Fruit fly (Drosophila melanogaster): ENCODE data around the gene nullo.

Gene nullo

dm6 chrX:7013320-7014214, 35.7 kb upstream of the nullo start, which contains the start of the genes CG3032 and CG4593 (continued):
- TF ChIP-seq CG11762 (GFP tag; optimal IDR thresholded peaks at IDR 0.05; ENCODE audit: insufficient read depth): peak; percentile 81
- TF ChIP-seq CG8319 (GFP tag; optimal IDR thresholded peaks at IDR 0.05): peak; percentile 72
- peak; percentile 64 for TF ChIP-seq spab (GFP tag; optimal IDR thresholded peaks at IDR 0.05)
- peak; percentile 73 for TF ChIP-seq Hr38 (GFP tag; optimal IDR thresholded peaks at IDR 0.05)
- TF ChIP-seq achi (GFP tag; optimal IDR thresholded peaks at IDR 0.05): peak; percentile 86
- peak; percentile 89 for TF ChIP-seq Sox15 (GFP tag; optimal IDR thresholded peaks at IDR 0.05)
- TF ChIP-seq CG6276 (GFP tag; optimal IDR thresholded peaks at IDR 0.05): peak; percentile 90
- TF ChIP-seq topi (GFP tag; optimal IDR thresholded peaks at IDR 0.05): peak; percentile 89
- TF ChIP-seq svp (GFP tag): peak; percentile 92
- TF ChIP-seq CG31627 (GFP tag; optimal IDR thresholded peaks at IDR 0.05): peak; percentile 90
- TF ChIP-seq Eip93F (GFP tag; optimal IDR thresholded peaks at IDR 0.05): no peak
- TF ChIP-seq vri (GFP tag; optimal IDR thresholded peaks at IDR 0.05): peak; percentile 53
- TF ChIP-seq eg (GFP tag; IDR thresholded peaks at IDR 0.05): peak; percentile 98
- TF ChIP-seq cyc (GFP tag; optimal IDR thresholded peaks at IDR 0.05): peak; percentile 89
- TF ChIP-seq CG8632 (GFP tag; optimal IDR thresholded peaks at IDR 0.05): peak; percentile 76
- peak; percentile 57 for TF ChIP-seq CG6808 (GFP tag; optimal IDR thresholded peaks at IDR 0.05)
- TF ChIP-seq salr (GFP tag; optimal IDR thresholded peaks at IDR 0.05): peak; percentile 76 to 79
- TF ChIP-seq net (GFP tag; optimal IDR thresholded peaks at IDR 0.05): peak; percentile 89
- peak; percentile 95 for TF ChIP-seq pdm3 (GFP tag; optimal IDR thresholded peaks at IDR 0.05)
- peak; percentile 89 for TF ChIP-seq esn (GFP tag; optimal IDR thresholded peaks at IDR 0.05)
- TF ChIP-seq CG11294 (GFP tag; IDR thresholded peaks at IDR 0.05): peak; percentile 95
- TF ChIP-seq Blimp-1 (GFP tag; optimal IDR thresholded peaks at IDR 0.05): peak; percentile 43
- peak; percentile 81 for TF ChIP-seq Eip75B (GFP tag; optimal IDR thresholded peaks at IDR 0.05)
- TF ChIP-seq CG9139 (GFP tag; optimal IDR thresholded peaks at IDR 0.05): peak; percentile 42
- TF ChIP-seq Lpt (GFP tag; optimal IDR thresholded peaks at IDR 0.05): peak; percentile 88
- TF ChIP-seq Met (GFP tag; optimal IDR thresholded peaks at IDR 0.05): peak; percentile 88
- peak; percentile 89 for TF ChIP-seq Smox (GFP tag; optimal IDR thresholded peaks at IDR 0.05)
- TF ChIP-seq Ets21C (GFP tag; optimal IDR thresholded peaks at IDR 0.05): peak; percentile 84
- TF ChIP-seq fkh (GFP tag; optimal IDR thresholded peaks at IDR 0.05): peak; percentile 38

- TF ChIP-seq Smox (GFP tag; optimal IDR thresholded peaks at IDR 0.05) (peak; percentile 43), vri (GFP tag; optimal IDR thresholded peaks at IDR 0.05) (no peak), Gug (GFP tag; IDR thresholded peaks at IDR 0.05) (no peak), Sox15 (GFP tag; optimal IDR thresholded peaks at IDR 0.05) (no peak), dac (GFP tag; optimal IDR thresholded peaks at IDR 0.05) (no peak), CG7368 (GFP tag; optimal IDR thresholded peaks at IDR 0.05) (no peak), net (GFP tag; optimal IDR thresholded peaks at IDR 0.05) (no peak), ss (GFP tag; optimal IDR thresholded peaks at IDR 0.05) (peak; percentile 34 to 49), Ets21C (GFP tag; optimal IDR thresholded peaks at IDR 0.05) (peak; percentile 12), OdsH (GFP tag; optimal IDR thresholded peaks at IDR 0.05) (peak; percentile 48), spab (GFP tag; optimal IDR thresholded peaks at IDR 0.05) (no peak), CG11294 (GFP tag; IDR thresholded peaks at IDR 0.05) (no peak), CG9139 (GFP tag; optimal IDR thresholded peaks at IDR 0.05) (no peak), CG15336 (GFP tag; IDR thresholded peaks at IDR 0.05) (peak; percentile 60), dsx (GFP tag; optimal IDR thresholded peaks at IDR 0.05; ENCODE audit: poor library complexity, severe bottlenecking) (peak; percentile 27), achi (GFP tag; optimal IDR thresholded peaks at IDR 0.05) (peak; percentile 16), pdm3 (GFP tag; optimal IDR thresholded peaks at IDR 0.05) (peak; percentile 45), CG1621 (tag; optimal IDR thresholded peaks at IDR 0.05) (no peak), Hr38 (GFP tag; optimal IDR thresholded peaks at IDR 0.05) (no peak), eg (GFP tag; IDR thresholded peaks at IDR 0.05) (peak; percentile 60; the same call in 2 of the 3 replicates), CG31627 (GFP tag; optimal IDR thresholded peaks at IDR 0.05) (peak; percentile 37), CG6792 (GFP tag; optimal IDR thresholded peaks at IDR 0.05) (peak; percentile 32), CG6854 (GFP tag; optimal IDR thresholded peaks at IDR 0.05) (no peak), CG6808 (GFP tag; optimal IDR thresholded peaks at IDR 0.05) (peak; percentile 23), Sox102F (GFP tag; optimal IDR thresholded peaks at IDR 0.05) (peak; percentile 10), topi (GFP tag; optimal IDR thresholded peaks at IDR 0.05) (peak; percentile 22), Hr4 (GFP tag; optimal IDR thresholded peaks at IDR 0.05) (peak; percentile 61), CG8319 (GFP tag; optimal IDR thresholded peaks at IDR 0.05) (no peak), cyc (GFP tag; optimal IDR thresholded peaks at IDR 0.05) (peak; percentile 11), CG8632 (GFP tag; optimal IDR thresholded peaks at IDR 0.05) (peak; percentile 23), Hr39 (GFP tag; optimal IDR thresholded peaks at IDR 0.05) (peak; percentile 16), CG10631 (GFP tag; optimal IDR thresholded peaks at IDR 0.05) (peak; percentile 22), fkh (GFP tag; optimal IDR thresholded peaks at IDR 0.05) (peak; percentile 39), CG3032 (tag; optimal IDR thresholded peaks at IDR 0.05) (peak; percentile 82)
These were observed 34.3 kb upstream of the nullo start for dm6 chrX:7014931-7015428.
